Fruit fly (Drosophila melanogaster) whole organism, embryonic: Measurements from ENCODE around the gene Tengl3.

Experiments
- Asciz ChIP-seq: fragments of 200-800 bp; sonication (Bioruptor generic); optimal IDR thresholded peaks from 2 replicates; lab custom pipeline; 2017; ENCODE audit warnings: missing biosample characterization, mild to moderate bottlenecking, missing genetic modification characterization, missing genetic modification reagents
- CG10267 ChIP-seq: fragments of 200-800 bp; sonication (Bioruptor generic); optimal IDR thresholded peaks from 2 replicates; lab custom pipeline; 2018; ENCODE audit warnings: missing biosample characterization, mild to moderate bottlenecking, missing genetic modification characterization, moderate library complexity
- CG10321 ChIP-seq: fragments of 200-800 bp; sonication (Bioruptor generic); IDR thresholded peaks from 2 replicates; pipeline ENCODE4 v1.3.6; 2022; ENCODE audit warnings: missing biosample characterization, missing genetic modification characterization
- CG10959 ChIP-seq: fragments of 200-800 bp; sonication (Bioruptor generic); IDR thresholded peaks from 2 replicates; pipeline ENCODE4 v1.3.6; 2022; ENCODE audit warnings: missing biosample characterization, missing genetic modification characterization
- CG11398 ChIP-seq: fragments of 200-800 bp; sonication (Bioruptor generic); optimal IDR thresholded peaks from 2 replicates; lab custom pipeline; 2016; ENCODE audit warnings: missing biosample characterization, missing genetic modification characterization
- CG14667 ChIP-seq: fragments of 200-800 bp; sonication (Bioruptor generic); IDR thresholded peaks from 2 replicates; pipeline ENCODE4 v1.3.6; 2022; ENCODE audit warnings: missing biosample characterization, missing genetic modification characterization
- CG14710 ChIP-seq: fragments of 200-800 bp; sonication (Bioruptor generic); optimal IDR thresholded peaks from 3 replicates; lab custom pipeline; 2019; ENCODE audit warnings: missing biosample characterization, mild to moderate bottlenecking, missing genetic modification characterization, moderate library complexity
- CG1529 ChIP-seq: fragments of 200-800 bp; sonication (Bioruptor generic); optimal IDR thresholded peaks from 3 replicates; lab custom pipeline; 2018; ENCODE audit warnings: missing biosample characterization, missing genetic modification characterization
- CG15514 ChIP-seq: fragments of 200-800 bp; sonication (Bioruptor generic); optimal IDR thresholded peaks from 3 replicates; lab custom pipeline; 2017; ENCODE audit warnings: missing biosample characterization, missing genetic modification characterization, mild to moderate bottlenecking, moderate library complexity, missing genetic modification reagents
- CG17361 ChIP-seq: fragments of 200-800 bp; sonication (Bioruptor generic); IDR thresholded peaks from 3 replicates; pipeline ENCODE4 v1.3.6; 2022; ENCODE audit warnings: missing biosample characterization, missing genetic modification characterization
- CG1832 ChIP-seq: fragments of 200-800 bp; sonication (Bioruptor generic); optimal IDR thresholded peaks from 2 replicates; lab custom pipeline; 2017; ENCODE audit warnings: missing biosample characterization, mild to moderate bottlenecking, missing genetic modification characterization, inconsistent platforms
- CG2875 ChIP-seq: fragments of 200-800 bp; sonication (Bioruptor generic); optimal IDR thresholded peaks from 2 replicates; lab custom pipeline; 2017; ENCODE audit warnings: missing biosample characterization, mild to moderate bottlenecking, missing genetic modification characterization, missing genetic modification reagents
- CG30431 ChIP-seq: fragments of 200-800 bp; sonication (Bioruptor generic); optimal IDR thresholded peaks from 2 replicates; lab custom pipeline; 2017; ENCODE audit warnings: missing biosample characterization, missing genetic modification characterization
- CG32532 ChIP-seq: fragments of 200-800 bp; sonication (Bioruptor generic); IDR thresholded peaks from 2 replicates; pipeline ENCODE4 v1.3.6; 2022; ENCODE audit warnings: missing biosample characterization, missing genetic modification characterization
- CG34224 ChIP-seq: fragments of 200-800 bp; sonication (Bioruptor generic); IDR thresholded peaks from 3 replicates; pipeline ENCODE4 v1.3.6; 2022; ENCODE audit warnings: missing biosample characterization, missing genetic modification characterization; ENCODE audit not compliant: partially characterized antibody
- CG43689 ChIP-seq: fragments of 200-800 bp; sonication (Bioruptor generic); IDR thresholded peaks from 2 replicates; pipeline ENCODE4 v1.3.6; 2022; ENCODE audit warnings: missing biosample characterization, missing genetic modification characterization
- CG4424 ChIP-seq: fragments of 200-800 bp; sonication (Bioruptor generic); optimal IDR thresholded peaks from 3 replicates; lab custom pipeline; 2016; ENCODE audit warnings: missing biosample characterization, missing genetic modification characterization
- CG5180 ChIP-seq: fragments of 200-800 bp; sonication (Bioruptor generic); optimal IDR thresholded peaks from 3 replicates; lab custom pipeline; 2017; ENCODE audit warnings: missing biosample characterization, missing genetic modification characterization, mild to moderate bottlenecking, moderate library complexity, missing genetic modification reagents
- CG6254 ChIP-seq: fragments of 200-800 bp; sonication (Bioruptor generic); optimal IDR thresholded peaks from 3 replicates; lab custom pipeline; 2017; ENCODE audit warnings: mild to moderate bottlenecking, missing biosample characterization, missing genetic modification reagents, missing genetic modification characterization
- CG8089 ChIP-seq: fragments of 200-800 bp; sonication (Bioruptor generic); optimal IDR thresholded peaks from 3 replicates; lab custom pipeline; 2016; ENCODE audit warnings: missing biosample characterization, missing genetic modification characterization
- CG9876 ChIP-seq: fragments of 200-800 bp; sonication (Bioruptor generic); optimal IDR thresholded peaks from 2 replicates; lab custom pipeline; 2016; ENCODE audit warnings: missing biosample characterization, missing genetic modification characterization
- CTCF ChIP-seq: fragments of 200-800 bp; sonication (Bioruptor generic); optimal IDR thresholded peaks from 2 replicates; lab custom pipeline; 2017; ENCODE audit warnings: missing biosample characterization, mild to moderate bottlenecking, missing genetic modification characterization, moderate library complexity
- CkIIα-i1 ChIP-seq: fragments of 200-800 bp; sonication (Bioruptor generic); IDR thresholded peaks from 2 replicates; pipeline ENCODE4 v1.3.6; 2022; ENCODE audit warnings: missing biosample characterization, missing genetic modification characterization
- D19B ChIP-seq: fragments of 200-800 bp; sonication (Bioruptor generic); optimal IDR thresholded peaks from 2 replicates; lab custom pipeline; 2017; ENCODE audit warnings: missing biosample characterization, mild to moderate bottlenecking, missing genetic modification characterization
- Dad ChIP-seq: fragments of 200-800 bp; sonication (Bioruptor generic); optimal IDR thresholded peaks from 3 replicates; lab custom pipeline; 2016; ENCODE audit warnings: missing biosample characterization, missing genetic modification characterization
- Deaf1 ChIP-seq: fragments of 200-800 bp; optimal IDR thresholded peaks from 3 replicates; lab custom pipeline; 2019; ENCODE audit warnings: missing biosample characterization, mild to moderate bottlenecking, missing genetic modification characterization, moderate library complexity
- Dip2 ChIP-seq: fragments of 200-800 bp; sonication (Bioruptor generic); IDR thresholded peaks from 2 replicates; pipeline ENCODE4 v1.3.6; 2022; ENCODE audit warnings: missing biosample characterization, missing genetic modification characterization
- Doc2 ChIP-seq: fragments of 200-800 bp; sonication (Bioruptor generic); IDR thresholded peaks from 2 replicates; pipeline ENCODE4 v1.3.6; 2022; ENCODE audit warnings: missing biosample characterization, missing genetic modification characterization
- H15 ChIP-seq: fragments of 200-800 bp; sonication (Bioruptor generic); IDR thresholded peaks from 3 replicates; pipeline ENCODE4 v1.3.6; 2022; ENCODE audit warnings: missing biosample characterization, missing genetic modification characterization
- Jarid2 ChIP-seq: fragments of 200-800 bp; sonication (Bioruptor generic); optimal IDR thresholded peaks from 3 replicates; lab custom pipeline; 2017; ENCODE audit warnings: mild to moderate bottlenecking, missing biosample characterization, missing genetic modification reagents, missing genetic modification characterization
- Lpt ChIP-seq: fragments of >200 bp; optimal IDR thresholded peaks from 2 replicates; lab custom pipeline; 2018; ENCODE audit warnings: missing biosample characterization, missing genetic modification characterization
- Mad ChIP-seq: fragments of 200-800 bp; sonication (Bioruptor generic); optimal IDR thresholded peaks from 2 replicates; lab custom pipeline; 2016; ENCODE audit warnings: missing biosample characterization, missing genetic modification characterization
- Meics ChIP-seq: fragments of 200-800 bp; sonication (Bioruptor generic); optimal IDR thresholded peaks from 2 replicates; lab custom pipeline; 2017; ENCODE audit warnings: missing biosample characterization, mild to moderate bottlenecking, missing genetic modification characterization
- Ravus ChIP-seq: fragments of 200-800 bp; sonication (Bioruptor generic); IDR thresholded peaks from 2 replicates; pipeline ENCODE4 v1.3.6; 2022; ENCODE audit warnings: missing biosample characterization, missing genetic modification characterization
- Six4 ChIP-seq: fragments of 200-800 bp; sonication (Bioruptor generic); optimal IDR thresholded peaks from 2 replicates; lab custom pipeline; 2016; ENCODE audit warnings: missing biosample characterization, missing genetic modification characterization
- Tbp ChIP-seq: fragments of >200 bp; optimal IDR thresholded peaks from 2 replicates; lab custom pipeline; 2018; ENCODE audit warnings: missing biosample characterization, missing genetic modification characterization
- Xbp1 ChIP-seq: fragments of 200-800 bp; sonication (Bioruptor generic); optimal IDR thresholded peaks from 3 replicates; lab custom pipeline; 2016; ENCODE audit warnings: missing biosample characterization, mild to moderate bottlenecking, missing genetic modification characterization
- Xrp1 ChIP-seq: fragments of 200-800 bp; sonication (Bioruptor generic); IDR thresholded peaks from 2 replicates; pipeline ENCODE4 v1.3.6; 2022; ENCODE audit warnings: missing biosample characterization, missing genetic modification characterization
- al ChIP-seq: fragments of 200-800 bp; sonication (Bioruptor generic); IDR thresholded peaks from 2 replicates; pipeline ENCODE4 v1.3.6; 2022; ENCODE audit warnings: missing biosample characterization, missing genetic modification characterization
- dmrt99B ChIP-seq: fragments of 200-800 bp; sonication (Bioruptor generic); optimal IDR thresholded peaks from 2 replicates; lab custom pipeline; 2018; ENCODE audit warnings: missing biosample characterization, mild to moderate bottlenecking, missing genetic modification characterization, moderate library complexity
- dysf ChIP-seq: fragments of 200-800 bp; sonication (Bioruptor generic); IDR thresholded peaks from 3 replicates; pipeline ENCODE4 v1.3.6; 2022; ENCODE audit warnings: missing biosample characterization, missing genetic modification characterization
- ewg ChIP-seq: fragments of 200-800 bp; sonication (Bioruptor generic); optimal IDR thresholded peaks from 3 replicates; lab custom pipeline; 2017; ENCODE audit warnings: mild to moderate bottlenecking, missing biosample characterization, missing genetic modification reagents, missing genetic modification characterization
- gro ChIP-seq: fragments of 200-800 bp; sonication (Bioruptor generic); optimal IDR thresholded peaks from 2 replicates; lab custom pipeline; 2016; ENCODE audit warnings: missing biosample characterization, missing genetic modification characterization
- gsb-n ChIP-seq: fragments of 200-800 bp; sonication (Bioruptor generic); optimal IDR thresholded peaks from 3 replicates; lab custom pipeline; 2018; ENCODE audit warnings: missing biosample characterization, mild to moderate bottlenecking, missing genetic modification characterization
- gt ChIP-seq: fragments of 200-800 bp; sonication (Bioruptor generic); IDR thresholded peaks from 2 replicates; pipeline ENCODE4 v1.3.6; 2022; ENCODE audit warnings: missing biosample characterization, missing genetic modification characterization
- lov ChIP-seq, 2 experiments: fragments of 200-800 bp in 1 of 2; fragments of >200 bp in 1 of 2; sonication (Bioruptor generic) in 1 of 2; IDR thresholded peaks in 1 of 2; optimal IDR thresholded peaks in 1 of 2; 2 replicates in 1 of 2; 3 replicates in 1 of 2; pipeline versions ENCODE4 v1.3.6 to Lab custom; 2017 to 2022; ENCODE audit warnings: missing biosample characterization in 1 of 2, missing genetic modification characterization in 1 of 2
- onecut ChIP-seq: fragments of 200-800 bp; sonication (Bioruptor generic); IDR thresholded peaks from 2 replicates; pipeline ENCODE4 v1.3.6; 2022; ENCODE audit warnings: missing biosample characterization, missing genetic modification characterization
- shn ChIP-seq: fragments of 200-800 bp; sonication (Bioruptor generic); optimal IDR thresholded peaks from 3 replicates; lab custom pipeline; 2016; ENCODE audit warnings: missing biosample characterization, missing genetic modification characterization
- so ChIP-seq: fragments of 200-800 bp; sonication (Bioruptor generic); IDR thresholded peaks from 3 replicates; pipeline ENCODE4 v1.3.6; 2022; ENCODE audit warnings: missing biosample characterization, missing genetic modification characterization
- ssp ChIP-seq: fragments of 200-800 bp; sonication (Bioruptor generic); IDR thresholded peaks from 2 replicates; pipeline ENCODE4 v1.3.6; 2022; ENCODE audit warnings: missing biosample characterization, missing genetic modification characterization
- tup ChIP-seq: fragments of 200-800 bp; sonication (Bioruptor generic); optimal IDR thresholded peaks from 2 replicates; lab custom pipeline; 2016; ENCODE audit warnings: missing biosample characterization, mild to moderate bottlenecking, missing genetic modification characterization, moderate library complexity

Tengl3 gene

dm6 chr2L:2221649-2222150 lies 16.4 kb downstream of the Tengl3 start (continued):
- peak; percentile 80 for TF ChIP-seq CG10321 (GFP tag; lab: Robert Waterston, UW)
- peak; percentile 95 for TF ChIP-seq Ravus (GFP tag; lab: Robert Waterston, UW)
- TF ChIP-seq CkIIα-i1 (GFP tag; lab: Robert Waterston, UW) = peak; percentile 90
- peak; percentile 94 for TF ChIP-seq shn (GFP tag; lab: Kevin White, UChicago)
- peak; percentile 92 for TF ChIP-seq gsb-n (tag; lab: Kevin White, UChicago)
- peak; percentile 90 for TF ChIP-seq CG11398 (GFP tag; lab: Kevin White, UChicago)
- TF ChIP-seq Lpt (GFP tag; lab: Kevin White, UChicago) = no peak
- peak; percentile 91 for TF ChIP-seq gt (GFP tag; lab: Robert Waterston, UW)
- TF ChIP-seq Dip2 (GFP tag; lab: Robert Waterston, UW) = peak; percentile 67; the same call in 1 of the 2 replicates
- TF ChIP-seq Mad (GFP tag; lab: Kevin White, UChicago) = peak; percentile 97
- peak; percentile 92 for TF ChIP-seq onecut (GFP tag; lab: Robert Waterston, UW)
- TF ChIP-seq CG10959 (GFP tag; lab: Robert Waterston, UW) = peak; percentile 95
- peak; percentile 93 for TF ChIP-seq ssp (GFP tag; lab: Robert Waterston, UW)
- TF ChIP-seq Doc2 = peak; percentile 92
- TF ChIP-seq CG17361 (GFP tag; lab: Robert Waterston, UW) = peak; percentile 95
- TF ChIP-seq Xbp1 (GFP tag; lab: Kevin White, UChicago) = peak; percentile 95
- TF ChIP-seq CG32532 (GFP tag; lab: Robert Waterston, UW) = peak; percentile 99
- peak; percentile 92 for TF ChIP-seq CG4424 (GFP tag; lab: Kevin White, UChicago)
- peak; percentile 97 for TF ChIP-seq al
- TF ChIP-seq CG14667 = peak; percentile 96
- peak; percentile 91 for TF ChIP-seq CG30431 (GFP tag; lab: Kevin White, UChicago)
- peak; percentile 79 for TF ChIP-seq Deaf1
- TF ChIP-seq Six4 (GFP tag; lab: Kevin White, UChicago) = peak; percentile 92
- peak; percentile 68 for TF ChIP-seq Jarid2 (GFP tag; lab: Kevin White, UChicago)
- peak; percentile 86 for TF ChIP-seq D19B
- peak; percentile 90 for TF ChIP-seq CG14710 (tag; lab: Kevin White, UChicago)
- peak; percentile 91 for TF ChIP-seq ewg (GFP tag; lab: Kevin White, UChicago)
- TF ChIP-seq CG43689 (GFP tag; lab: Robert Waterston, UW) = peak; percentile 98
- TF ChIP-seq H15 = peak; percentile 96
- no peak for TF ChIP-seq CG34224 (GFP tag; lab: Robert Waterston, UW)
- peak; percentile 98 for TF ChIP-seq gro (GFP tag; lab: Kevin White, UChicago)
- peak; percentile 93 for TF ChIP-seq CG9876 (GFP tag; lab: Kevin White, UChicago)
- peak; percentile 98 for TF ChIP-seq so
- TF ChIP-seq Xrp1 (GFP tag; lab: Robert Waterston, UW) = peak; percentile 98
- peak; percentile 91 for TF ChIP-seq CG10267 (tag; lab: Kevin White, UChicago)
- TF ChIP-seq CG6254 (GFP tag; lab: Kevin White, UChicago) = peak; percentile 80
- TF ChIP-seq Meics (GFP tag; lab: Kevin White, UChicago) = peak; percentile 97
- peak; percentile 90 for TF ChIP-seq CG15514 (GFP tag; lab: Kevin White, UChicago)
- peak; percentile 96 for TF ChIP-seq dmrt99B (tag; lab: Kevin White, UChicago)
- TF ChIP-seq CG1832 = no peak
- peak; percentile 86 for TF ChIP-seq CG5180 (GFP tag; lab: Kevin White, UChicago)
- no peak for TF ChIP-seq lov (optimal IDR thresholded peaks at IDR 0.05; lab: Kevin White, UChicago)
- peak; percentile 97 for TF ChIP-seq lov (GFP tag; IDR thresholded peaks at IDR 0.05; lab: Robert Waterston, UW)
- TF ChIP-seq CG1529 (GFP tag; lab: Kevin White, UChicago) = peak; percentile 95
- TF ChIP-seq tup (GFP tag; lab: Kevin White, UChicago) = peak; percentile 90
- peak; percentile 41 for TF ChIP-seq CTCF (GFP tag; lab: Kevin White, UChicago)
- no peak for TF ChIP-seq Tbp (GFP tag; lab: Kevin White, UChicago)
- peak; percentile 94 for TF ChIP-seq CG2875 (GFP tag; lab: Kevin White, UChicago)
- peak; percentile 91 for TF ChIP-seq CG8089 (GFP tag; lab: Kevin White, UChicago)
- TF ChIP-seq dysf (GFP tag; lab: Robert Waterston, UW) = peak; percentile 99
- TF ChIP-seq Dad = peak; percentile 92
- TF ChIP-seq Asciz (GFP tag; lab: Kevin White, UChicago) = peak; percentile 89
